Worm (Caenorhabditis elegans) whole organism, L4 larva: ENCODE results near the gene srh-128.

Experiments used
- daf-12 ChIP-seq: fragments of 150-350 bp; optimal IDR thresholded peaks from 2 replicates; lab custom pipeline; 2014; ENCODE audit warnings: missing biosample characterization, missing genetic modification reagents, missing genetic modification characterization
- lim-7 ChIP-seq: fragments of 200-800 bp; sonication (Bioruptor generic); IDR thresholded peaks from 2 replicates; pipeline ENCODE4 v1.3.6; 2022; ENCODE audit warnings: missing genetic modification characterization, missing compliant biosample characterization
- nhr-28 ChIP-seq: fragments of 150-350 bp; optimal IDR thresholded peaks from 2 replicates; lab custom pipeline; 2014; ENCODE audit warnings: missing biosample characterization, missing genetic modification characterization
- snpc-1.2 ChIP-seq: fragments of 200-800 bp; sonication (Bioruptor generic); IDR thresholded peaks from 2 replicates; pipeline ENCODE4 v1.3.6; 2022; ENCODE audit warnings: missing genetic modification reagents, missing genetic modification characterization, missing compliant biosample characterization
- unc-130 ChIP-seq: sonication (generic microtip); optimal IDR thresholded peaks from 2 replicates; lab custom pipeline; 2016; ENCODE audit warnings: missing genetic modification reagents, missing genetic modification characterization, missing compliant biosample characterization

DNA sequence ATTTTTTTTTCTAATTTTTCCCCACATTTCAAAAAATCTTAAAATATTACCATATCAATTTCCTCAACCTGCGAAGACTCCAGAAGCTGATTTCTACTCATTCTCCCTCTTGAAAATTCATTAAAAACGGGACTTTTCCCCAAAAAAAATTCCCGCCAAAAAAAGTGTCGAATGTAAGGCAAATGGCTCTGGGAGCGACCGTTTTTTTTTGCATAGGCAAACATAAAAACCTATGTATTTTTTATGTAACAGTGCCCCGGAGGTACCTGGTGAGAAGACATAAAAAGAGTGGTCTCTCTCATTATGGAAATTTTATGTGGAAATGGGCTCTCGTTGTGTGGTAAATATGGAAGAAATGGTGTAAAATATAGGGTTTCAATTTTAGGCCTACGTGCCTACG lies 20.9 kb downstream of the srh-128 start, which contains the start of gene ceh-87:
- no peak for TF ChIP-seq snpc-1.2 (GFP tag; lab: Robert Waterston, UW)
- no peak for TF ChIP-seq daf-12
- TF ChIP-seq lim-7, result no peak
- TF ChIP-seq unc-130 (GFP tag; lab: Kevin White, UChicago), result no peak
- TF ChIP-seq nhr-28, result no peak
